Fruit fly (Drosophila melanogaster) whole organism, embryonic: ENCODE data around the gene CenB1A.

ENCODE experiments used
- B-H2 ChIP-seq: fragments of 200-800 bp; sonication (Bioruptor generic); optimal IDR thresholded peaks from 2 replicates; lab custom pipeline; 2018; ENCODE audit warnings: missing biosample characterization, mild to moderate bottlenecking, missing genetic modification characterization
- CG10543 ChIP-seq: fragments of 200-800 bp; sonication (Bioruptor generic); optimal IDR thresholded peaks from 3 replicates; lab custom pipeline; 2017; ENCODE audit warnings: missing biosample characterization, mild to moderate bottlenecking, missing genetic modification characterization, moderate library complexity
- CG10959 ChIP-seq: fragments of 200-800 bp; sonication (Bioruptor generic); IDR thresholded peaks from 2 replicates; pipeline ENCODE4 v1.3.6; 2022; ENCODE audit warnings: missing biosample characterization, missing genetic modification characterization
- CG11504 ChIP-seq: fragments of 200-800 bp; sonication (Bioruptor generic); optimal IDR thresholded peaks from 3 replicates; lab custom pipeline; 2019; ENCODE audit warnings: missing biosample characterization, mild to moderate bottlenecking, missing genetic modification characterization, moderate library complexity
- CG12236 ChIP-seq: fragments of 200-800 bp; sonication (Bioruptor generic); optimal IDR thresholded peaks from 2 replicates; lab custom pipeline; 2016; ENCODE audit warnings: missing biosample characterization, missing genetic modification characterization
- CG13123 ChIP-seq: fragments of 200-800 bp; sonication (Bioruptor generic); optimal IDR thresholded peaks from 2 replicates; lab custom pipeline; 2016; ENCODE audit warnings: missing biosample characterization, missing genetic modification characterization
- CG14050 ChIP-seq: fragments of 200-800 bp; sonication (Bioruptor generic); IDR thresholded peaks from 3 replicates; pipeline ENCODE4 v1.3.6; 2022; ENCODE audit warnings: missing biosample characterization, missing genetic modification characterization
- CG18619 ChIP-seq: fragments of 200-800 bp; sonication (Bioruptor generic); optimal IDR thresholded peaks from 3 replicates; lab custom pipeline; 2017; ENCODE audit warnings: missing biosample characterization, mild to moderate bottlenecking, missing genetic modification characterization
- CG2116 ChIP-seq: fragments of 200-800 bp; sonication (Bioruptor generic); optimal IDR thresholded peaks from 3 replicates; lab custom pipeline; 2018; ENCODE audit warnings: missing biosample characterization, mild to moderate bottlenecking, missing genetic modification characterization
- CG31388 ChIP-seq: fragments of 200-800 bp; sonication (Bioruptor generic); optimal IDR thresholded peaks from 2 replicates; lab custom pipeline; 2016; ENCODE audit warnings: missing biosample characterization, missing genetic modification characterization
- CG4707 ChIP-seq: fragments of 200-800 bp; sonication (Bioruptor generic); optimal IDR thresholded peaks from 2 replicates; lab custom pipeline; 2018; ENCODE audit warnings: missing biosample characterization, mild to moderate bottlenecking, missing genetic modification characterization, moderate library complexity
- CG5953 ChIP-seq: fragments of 200-800 bp; sonication (Bioruptor generic); IDR thresholded peaks from 2 replicates; pipeline ENCODE4 v1.3.6; 2022; ENCODE audit warnings: missing biosample characterization, missing genetic modification characterization
- CG6272 ChIP-seq: fragments of 200-800 bp; sonication (Bioruptor generic); IDR thresholded peaks from 2 replicates; pipeline ENCODE4 v1.3.6; 2022; ENCODE audit warnings: missing biosample characterization, missing genetic modification characterization
- CG6791 ChIP-seq: fragments of 200-800 bp; sonication (Bioruptor generic); IDR thresholded peaks from 3 replicates; pipeline ENCODE4 v1.3.6; 2022; ENCODE audit warnings: missing biosample characterization, missing genetic modification characterization; ENCODE audit not compliant: partially characterized antibody
- CG7372 ChIP-seq: fragments of 200-800 bp; sonication (Bioruptor generic); IDR thresholded peaks from 2 replicates; pipeline ENCODE4 v1.3.6; 2022; ENCODE audit warnings: missing biosample characterization, missing genetic modification characterization
- CG7839 ChIP-seq: fragments of 200-800 bp; sonication (Bioruptor generic); optimal IDR thresholded peaks from 3 replicates; lab custom pipeline; 2018; ENCODE audit warnings: missing biosample characterization, mild to moderate bottlenecking, missing genetic modification characterization, moderate library complexity
- CG7987 ChIP-seq: fragments of 200-800 bp; sonication (Bioruptor generic); optimal IDR thresholded peaks from 2 replicates; lab custom pipeline; 2018; ENCODE audit warnings: missing biosample characterization, mild to moderate bottlenecking, missing genetic modification characterization, moderate library complexity
- CG9215 ChIP-seq: fragments of 200-800 bp; sonication (Bioruptor generic); IDR thresholded peaks from 2 replicates; pipeline ENCODE4 v1.3.6; 2022; ENCODE audit warnings: missing biosample characterization, missing genetic modification characterization
- CoRest ChIP-seq: fragments of 200-800 bp; sonication (Bioruptor generic); optimal IDR thresholded peaks from 3 replicates; lab custom pipeline; 2018; ENCODE audit warnings: missing biosample characterization, mild to moderate bottlenecking, missing genetic modification characterization, moderate library complexity
- Ets97D ChIP-seq: fragments of 200-800 bp; sonication (Bioruptor generic); optimal IDR thresholded peaks from 3 replicates; lab custom pipeline; 2016; ENCODE audit warnings: missing biosample characterization, missing genetic modification characterization
- Fer2 ChIP-seq: fragments of 200-800 bp; sonication (Bioruptor generic); optimal IDR thresholded peaks from 2 replicates; lab custom pipeline; 2018; ENCODE audit warnings: missing biosample characterization, mild to moderate bottlenecking, missing genetic modification characterization, moderate library complexity
- Hmx ChIP-seq: fragments of 200-800 bp; sonication (Bioruptor generic); optimal IDR thresholded peaks from 2 replicates; lab custom pipeline; 2016; ENCODE audit warnings: missing biosample characterization, missing genetic modification characterization
- Hr3 ChIP-seq: fragments of 200-800 bp; sonication (Bioruptor generic); optimal IDR thresholded peaks from 3 replicates; lab custom pipeline; 2016; ENCODE audit warnings: missing biosample characterization, missing genetic modification characterization
- Jarid2 ChIP-seq: fragments of 200-800 bp; sonication (Bioruptor generic); optimal IDR thresholded peaks from 3 replicates; lab custom pipeline; 2017; ENCODE audit warnings: mild to moderate bottlenecking, missing biosample characterization, missing genetic modification reagents, missing genetic modification characterization
- Lim3 ChIP-seq: fragments of 200-800 bp; sonication (Bioruptor generic); IDR thresholded peaks from 2 replicates; pipeline ENCODE4 v1.3.6; 2022; ENCODE audit warnings: missing biosample characterization, missing genetic modification characterization
- MESR4 ChIP-seq: fragments of 200-800 bp; sonication (Bioruptor generic); optimal IDR thresholded peaks from 2 replicates; lab custom pipeline; 2018; ENCODE audit warnings: missing biosample characterization, mild to moderate bottlenecking, missing genetic modification characterization, moderate library complexity
- Mrtf ChIP-seq: fragments of 200-800 bp; sonication (Bioruptor generic); IDR thresholded peaks from 3 replicates; pipeline ENCODE4 v1.3.6; 2022; ENCODE audit warnings: missing biosample characterization, missing genetic modification characterization
- NC2α ChIP-seq: fragments of 200-800 bp; sonication (Bioruptor generic); optimal IDR thresholded peaks from 2 replicates; lab custom pipeline; 2016; ENCODE audit warnings: missing biosample characterization, missing genetic modification characterization
- Neu2 ChIP-seq: fragments of 200-800 bp; sonication (Bioruptor generic); optimal IDR thresholded peaks from 3 replicates; lab custom pipeline; 2016; ENCODE audit warnings: missing biosample characterization, missing genetic modification characterization, borderline replicate concordance
- Tbp ChIP-seq: fragments of >200 bp; optimal IDR thresholded peaks from 2 replicates; lab custom pipeline; 2018; ENCODE audit warnings: missing biosample characterization, missing genetic modification characterization
- al ChIP-seq: fragments of 200-800 bp; sonication (Bioruptor generic); IDR thresholded peaks from 2 replicates; pipeline ENCODE4 v1.3.6; 2022; ENCODE audit warnings: missing biosample characterization, missing genetic modification characterization
- bowl ChIP-seq: fragments of 200-800 bp; sonication (Bioruptor generic); IDR thresholded peaks from 2 replicates; pipeline ENCODE4 v1.3.6; 2022; ENCODE audit warnings: missing biosample characterization, missing genetic modification characterization
- dimm ChIP-seq: fragments of 200-800 bp; sonication (Bioruptor generic); IDR thresholded peaks from 2 replicates; pipeline ENCODE4 v1.3.6; 2022; ENCODE audit warnings: missing biosample characterization, missing genetic modification characterization
- ftz-f1 ChIP-seq: fragments of 200-800 bp; sonication (Bioruptor generic); optimal IDR thresholded peaks from 2 replicates; lab custom pipeline; 2016; ENCODE audit warnings: missing biosample characterization, missing genetic modification characterization
- gce ChIP-seq: fragments of 200-800 bp; sonication (Bioruptor generic); IDR thresholded peaks from 3 replicates; pipeline ENCODE4 v1.3.6; 2022; ENCODE audit warnings: missing biosample characterization, missing genetic modification characterization
- gcm2 ChIP-seq: fragments of 200-800 bp; sonication (Bioruptor generic); optimal IDR thresholded peaks from 2 replicates; lab custom pipeline; 2016; ENCODE audit warnings: missing biosample characterization, missing genetic modification characterization
- gfzf ChIP-seq: fragments of 200-800 bp; sonication (Bioruptor generic); optimal IDR thresholded peaks from 2 replicates; lab custom pipeline; 2016; ENCODE audit warnings: missing biosample characterization, mild to moderate bottlenecking, missing genetic modification characterization, moderate library complexity
- gt ChIP-seq: fragments of 200-800 bp; sonication (Bioruptor generic); IDR thresholded peaks from 2 replicates; pipeline ENCODE4 v1.3.6; 2022; ENCODE audit warnings: missing biosample characterization, missing genetic modification characterization
- ind ChIP-seq: fragments of 200-800 bp; sonication (Bioruptor generic); optimal IDR thresholded peaks from 3 replicates; lab custom pipeline; 2016; ENCODE audit warnings: missing biosample characterization, missing genetic modification characterization
- jumu ChIP-seq: fragments of 200-800 bp; sonication (Bioruptor generic); optimal IDR thresholded peaks from 3 replicates; lab custom pipeline; 2016; ENCODE audit warnings: missing biosample characterization, missing genetic modification characterization
- maf-S ChIP-seq: fragments of 200-800 bp; sonication (Bioruptor generic); optimal IDR thresholded peaks from 2 replicates; lab custom pipeline; 2016; ENCODE audit warnings: missing biosample characterization, missing genetic modification characterization
- oc ChIP-seq: fragments of 200-800 bp; sonication (Bioruptor generic); optimal IDR thresholded peaks from 2 replicates; lab custom pipeline; 2018; ENCODE audit warnings: missing biosample characterization, mild to moderate bottlenecking, missing genetic modification characterization, moderate library complexity
- pan ChIP-seq, 4 experiments: fragments of >200 bp in 3 of 4; fragments of 200-800 bp in 1 of 4; sonication (Bioruptor generic) in 1 of 4; optimal IDR thresholded peaks in 3 of 4; IDR thresholded peaks in 1 of 4; 2 replicates each; pipeline versions ENCODE4 v1.3.6 to Lab custom; 2017 to 2022; ENCODE audit warnings: missing biosample characterization in 2 of 4, missing genetic modification characterization in 2 of 4, mixed read lengths in 1 of 4
- pita ChIP-seq: fragments of 200-800 bp; sonication (Bioruptor generic); optimal IDR thresholded peaks from 2 replicates; lab custom pipeline; 2017; ENCODE audit warnings: missing biosample characterization, mild to moderate bottlenecking, missing genetic modification characterization
- pros ChIP-seq: fragments of 200-800 bp; sonication (Bioruptor generic); optimal IDR thresholded peaks from 3 replicates; lab custom pipeline; 2019; ENCODE audit warnings: missing biosample characterization, mild to moderate bottlenecking, missing genetic modification characterization, moderate library complexity
- ranshi ChIP-seq: fragments of 200-800 bp; sonication (Bioruptor generic); IDR thresholded peaks from 2 replicates; pipeline ENCODE4 v1.3.6; 2022; ENCODE audit warnings: missing biosample characterization, missing genetic modification characterization
- schlank ChIP-seq: fragments of 200-800 bp; sonication (Bioruptor generic); optimal IDR thresholded peaks from 2 replicates; lab custom pipeline; 2018; ENCODE audit warnings: missing biosample characterization, mild to moderate bottlenecking, missing genetic modification characterization
- sens ChIP-seq: fragments of 200-800 bp; sonication (Bioruptor generic); peaks from one replicate; lab custom pipeline; 2016; ENCODE audit warnings: missing biosample characterization, missing genetic modification characterization
- stwl ChIP-seq: fragments of 200-800 bp; sonication (Bioruptor generic); optimal IDR thresholded peaks from 3 replicates; lab custom pipeline; 2018; ENCODE audit warnings: missing biosample characterization, mild to moderate bottlenecking, missing genetic modification characterization, moderate library complexity
- twi ChIP-seq: fragments of 200-800 bp; optimal IDR thresholded peaks from 2 replicates; lab custom pipeline; 2019; ENCODE audit warnings: missing biosample characterization, mild to moderate bottlenecking, missing genetic modification characterization, moderate library complexity
- unpg ChIP-seq: fragments of 200-800 bp; sonication (Bioruptor generic); optimal IDR thresholded peaks from 3 replicates; lab custom pipeline; 2018; ENCODE audit warnings: missing biosample characterization, mild to moderate bottlenecking, missing genetic modification characterization, moderate library complexity

CenB1A gene

DNA sequence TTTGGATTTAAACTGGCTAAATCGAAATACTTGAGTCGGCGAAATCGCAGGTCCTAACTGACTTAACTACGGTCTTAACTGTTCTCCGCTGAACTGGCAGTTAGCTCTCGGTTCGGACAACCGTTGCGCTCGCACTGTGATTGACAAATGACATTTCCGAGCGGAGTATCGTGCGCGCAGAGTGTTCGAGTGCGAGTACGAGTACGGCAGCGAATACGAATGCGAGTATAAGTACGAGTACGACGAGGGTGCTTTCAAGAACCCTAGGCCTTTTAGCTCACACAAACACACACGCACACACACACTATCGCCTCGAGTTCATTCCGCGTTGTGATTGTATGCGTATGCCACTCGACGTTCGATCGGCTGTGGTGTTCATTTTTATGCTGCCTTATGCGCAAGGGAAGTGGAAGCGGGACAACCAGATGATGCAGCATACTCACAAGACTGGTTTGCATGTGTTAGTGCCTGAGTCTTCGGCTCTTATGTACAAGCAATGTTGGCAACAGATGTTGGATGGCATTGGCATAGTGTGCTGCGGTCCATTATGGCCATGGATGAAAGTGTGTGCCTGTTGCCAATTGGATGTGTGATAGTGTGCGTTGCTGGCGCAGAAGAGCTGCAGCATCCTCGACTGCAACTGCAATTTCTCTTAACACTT lies 23.6 kb downstream of the CenB1A start, which contains the start of gene hh (continued):
- TF ChIP-seq Ets97D (GFP tag; lab: Kevin White, UChicago) = no peak
- TF ChIP-seq CG5953 (GFP tag; lab: Robert Waterston, UW) = no peak
- peak; percentile 60 for TF ChIP-seq CoRest (tag; lab: Kevin White, UChicago)
- TF ChIP-seq CG10543 = peak; percentile 21
- no peak for TF ChIP-seq jumu (GFP tag; lab: Kevin White, UChicago)
- no peak for TF ChIP-seq Neu2 (GFP tag; lab: Kevin White, UChicago)
- no peak for TF ChIP-seq CG2116 (GFP tag; lab: Kevin White, UChicago)
- TF ChIP-seq ranshi (GFP tag; lab: Robert Waterston, UW) = no peak
- TF ChIP-seq twi (tag; lab: Kevin White, UChicago) = peak; percentile 97
- peak; percentile 8 for TF ChIP-seq CG7987 (GFP tag; lab: Kevin White, UChicago)
- TF ChIP-seq MESR4 (GFP tag; lab: Kevin White, UChicago) = no peak
- TF ChIP-seq al = no peak
- TF ChIP-seq Fer2 = no peak
- TF ChIP-seq bowl (GFP tag; lab: Robert Waterston, UW) = no peak
- TF ChIP-seq CG12236 (GFP tag; lab: Kevin White, UChicago) = peak; percentile 81
- TF ChIP-seq CG6272 (GFP tag; lab: Robert Waterston, UW) = no peak
- TF ChIP-seq CG9215 (GFP tag; lab: Robert Waterston, UW) = no peak
- no peak for TF ChIP-seq CG13123 (GFP tag; lab: Kevin White, UChicago)
- no peak for TF ChIP-seq gcm2 (GFP tag; lab: Kevin White, UChicago)
- TF ChIP-seq CG7839 (tag; lab: Kevin White, UChicago) = no peak
- TF ChIP-seq CG14050 = no peak
- TF ChIP-seq pita (GFP tag; lab: Kevin White, UChicago) = no peak
- TF ChIP-seq Hmx (GFP tag; lab: Kevin White, UChicago) = no peak
- no peak for TF ChIP-seq CG7372 (GFP tag; lab: Robert Waterston, UW)
- no peak for TF ChIP-seq CG10959 (GFP tag; lab: Robert Waterston, UW)
- no peak for TF ChIP-seq CG11504 (tag; lab: Kevin White, UChicago)
- TF ChIP-seq Hr3 (GFP tag; lab: Kevin White, UChicago) = no peak
- TF ChIP-seq gce = no peak
- TF ChIP-seq Mrtf (GFP tag; lab: Robert Waterston, UW) = no peak
- no peak for TF ChIP-seq CG18619 (GFP tag; lab: Kevin White, UChicago)
- peak; percentile 42 for TF ChIP-seq sens
- no peak for TF ChIP-seq Lim3 (GFP tag; lab: Robert Waterston, UW)
- no peak for TF ChIP-seq ind
- TF ChIP-seq dimm (GFP tag; lab: Robert Waterston, UW) = no peak
- no peak for TF ChIP-seq Tbp (GFP tag; lab: Kevin White, UChicago)
- TF ChIP-seq gfzf (GFP tag; lab: Kevin White, UChicago) = no peak
- no peak for TF ChIP-seq CG4707 (GFP tag; lab: Kevin White, UChicago)
- no peak for TF ChIP-seq pan (optimal IDR thresholded peaks at IDR 0.05; lab: Kevin White, UChicago)
- no peak for TF ChIP-seq pan (GFP tag; optimal IDR thresholded peaks at IDR 0.05 in 1 of 2, IDR thresholded peaks at IDR 0.05 in 1 of 2)
- TF ChIP-seq ftz-f1 (GFP tag; lab: Kevin White, UChicago) = no peak
- peak; percentile 76 for TF ChIP-seq pros (GFP tag; lab: Kevin White, UChicago)
- TF ChIP-seq NC2α = no peak
- no peak for TF ChIP-seq maf-S
- no peak for TF ChIP-seq schlank
- no peak for TF ChIP-seq B-H2
- no peak for TF ChIP-seq CG31388 (GFP tag; lab: Kevin White, UChicago)
- TF ChIP-seq CG6791 (GFP tag; lab: Robert Waterston, UW) = no peak
- TF ChIP-seq Jarid2 (GFP tag; lab: Kevin White, UChicago) = peak; percentile 63
- TF ChIP-seq unpg (GFP tag; lab: Kevin White, UChicago) = no peak
- TF ChIP-seq oc (tag; lab: Kevin White, UChicago) = peak; percentile 24
- no peak for TF ChIP-seq gt (GFP tag; lab: Robert Waterston, UW)
- TF ChIP-seq stwl = no peak
